Worm (Caenorhabditis elegans) whole organism, L2 larva: Measurements from ENCODE around the gene pas-6.

Source experiments
- C34F6.9 ChIP-seq: fragments of 150-350 bp; optimal IDR thresholded peaks from 2 replicates; lab custom pipeline; 2014; ENCODE audit warnings: missing biosample characterization, missing genetic modification characterization
- F13H6.1 ChIP-seq: sonication (generic microtip); optimal IDR thresholded peaks from 2 replicates; lab custom pipeline; 2016; ENCODE audit warnings: missing genetic modification characterization, missing compliant biosample characterization
- alr-1 ChIP-seq: fragments of 150-350 bp; optimal IDR thresholded peaks from 2 replicates; lab custom pipeline; 2014; ENCODE audit warnings: missing biosample characterization, missing genetic modification characterization
- aly-2 ChIP-seq: fragments of 150-350 bp; optimal IDR thresholded peaks from 2 replicates; lab custom pipeline; 2014; ENCODE audit warnings: missing biosample characterization, missing genetic modification characterization
- ama-1 ChIP-seq: fragments of 150-350 bp; optimal IDR thresholded peaks from 2 replicates; lab custom pipeline; 2018; ENCODE audit warnings: inconsistent platforms
- blmp-1 ChIP-seq: sonication (generic microtip); optimal IDR thresholded peaks from 2 replicates; lab custom pipeline; 2017; ENCODE audit warnings: missing genetic modification characterization, mild to moderate bottlenecking, missing compliant biosample characterization, antibody characterized with exemption, moderate library complexity; ENCODE audit not compliant: insufficient read depth
- ceh-16 ChIP-seq: fragments of 150-350 bp; optimal IDR thresholded peaks from 2 replicates; lab custom pipeline; 2014; ENCODE audit warnings: missing biosample characterization, missing genetic modification characterization
- crh-2 ChIP-seq: sonication (generic microtip); optimal IDR thresholded peaks from 2 replicates; lab custom pipeline; 2017; ENCODE audit warnings: missing biosample characterization, missing genetic modification characterization
- dmd-4 ChIP-seq: sonication (generic microtip); optimal IDR thresholded peaks from 2 replicates; lab custom pipeline; 2017; ENCODE audit warnings: missing biosample characterization, missing genetic modification characterization
- egl-27 ChIP-seq: sonication (generic microtip); optimal IDR thresholded peaks from 3 replicates; lab custom pipeline; 2017; ENCODE audit warnings: missing biosample characterization, missing genetic modification reagents, missing genetic modification characterization
- elt-3 ChIP-seq: sonication (generic microtip); optimal IDR thresholded peaks from 2 replicates; lab custom pipeline; 2017; ENCODE audit warnings: missing biosample characterization, missing genetic modification characterization
- fos-1 ChIP-seq: fragments of 150-350 bp; optimal IDR thresholded peaks from 2 replicates; lab custom pipeline; 2014; ENCODE audit warnings: missing biosample characterization, missing genetic modification characterization
- gmeb-1 ChIP-seq: fragments of 150-350 bp; optimal IDR thresholded peaks from 2 replicates; lab custom pipeline; 2014; ENCODE audit warnings: missing biosample characterization, missing genetic modification characterization
- lin-11 ChIP-seq: fragments of 150-350 bp; sonication (generic microtip); optimal IDR thresholded peaks from 2 replicates; lab custom pipeline; 2014; ENCODE audit warnings: missing biosample characterization, missing genetic modification characterization, inconsistent platforms, mixed read lengths
- lin-13 ChIP-seq: fragments of 150-350 bp; optimal IDR thresholded peaks from 2 replicates; lab custom pipeline; 2014; ENCODE audit warnings: missing biosample characterization, missing genetic modification reagents, missing genetic modification characterization
- lin-39 ChIP-seq: fragments of 150-350 bp; optimal IDR thresholded peaks from 2 replicates; lab custom pipeline; 2014; ENCODE audit warnings: missing biosample characterization, missing genetic modification reagents, missing genetic modification characterization
- lsy-2 ChIP-seq, 2 experiments: fragments of 150-350 bp in 1 of 2; sonication (generic microtip) in 1 of 2; optimal IDR thresholded peaks; 2 replicates each; lab custom pipeline; 2014 to 2017; ENCODE audit warnings: missing biosample characterization in 2 of 2, missing genetic modification characterization in 2 of 2
- mbf-1 ChIP-seq: sonication (generic microtip); optimal IDR thresholded peaks from 2 replicates; lab custom pipeline; 2017; ENCODE audit warnings: missing biosample characterization, missing genetic modification characterization
- mdl-1 ChIP-seq, 2 experiments: fragments of 150-350 bp in 1 of 2; sonication (generic microtip) in 1 of 2; optimal IDR thresholded peaks; 2 replicates each; lab custom pipeline; 2017; ENCODE audit warnings: missing biosample characterization in 2 of 2, missing genetic modification characterization in 2 of 2
- nhr-10 ChIP-seq: sonication (generic microtip); optimal IDR thresholded peaks from 2 replicates; lab custom pipeline; 2017; ENCODE audit warnings: missing biosample characterization, missing genetic modification characterization
- nhr-11 ChIP-seq: fragments of 150-350 bp; optimal IDR thresholded peaks from 2 replicates; lab custom pipeline; 2014; ENCODE audit warnings: missing biosample characterization, missing genetic modification characterization
- nhr-12 ChIP-seq: fragments of 150-350 bp; optimal IDR thresholded peaks from 2 replicates; lab custom pipeline; 2014; ENCODE audit warnings: missing biosample characterization, missing genetic modification characterization
- nhr-129 ChIP-seq: fragments of 150-350 bp; optimal IDR thresholded peaks from 2 replicates; lab custom pipeline; 2014; ENCODE audit warnings: missing biosample characterization, missing genetic modification characterization
- nhr-23 ChIP-seq: fragments of 150-350 bp; optimal IDR thresholded peaks from 2 replicates; lab custom pipeline; 2014; ENCODE audit warnings: missing biosample characterization, missing genetic modification reagents, missing genetic modification characterization
- nhr-25 ChIP-seq: fragments of 150-350 bp; sonication (generic microtip); optimal IDR thresholded peaks from 3 replicates; lab custom pipeline; 2014; ENCODE audit warnings: missing biosample characterization, missing genetic modification characterization
- nhr-6 ChIP-seq: fragments of 150-350 bp; optimal IDR thresholded peaks from 2 replicates; lab custom pipeline; 2014; ENCODE audit warnings: missing biosample characterization, missing genetic modification characterization
- peb-1 ChIP-seq: fragments of 150-350 bp; optimal IDR thresholded peaks from 2 replicates; lab custom pipeline; 2014; ENCODE audit warnings: missing biosample characterization, missing genetic modification characterization
- sem-4 ChIP-seq: fragments of 150-350 bp; optimal IDR thresholded peaks from 2 replicates; lab custom pipeline; 2014; ENCODE audit warnings: missing biosample characterization, missing genetic modification reagents, missing genetic modification characterization
- skn-1 ChIP-seq: sonication (generic microtip); optimal IDR thresholded peaks from 2 replicates; lab custom pipeline; 2017; ENCODE audit warnings: missing biosample characterization, missing genetic modification characterization
- sma-9 ChIP-seq, 2 experiments: fragments of 150-350 bp in 1 of 2; sonication (generic microtip) in 1 of 2; optimal IDR thresholded peaks; 2 replicates each; lab custom pipeline; 2014 to 2016; ENCODE audit warnings: missing genetic modification characterization in 2 of 2, mild to moderate bottlenecking in 1 of 2, missing biosample characterization in 1 of 2, missing compliant biosample characterization in 1 of 2, missing genetic modification reagents in 1 of 2, moderate library complexity in 1 of 2
- snpc-4 ChIP-seq: fragments of 150-350 bp; optimal IDR thresholded peaks from 2 replicates; lab custom pipeline; 2014; ENCODE audit warnings: missing biosample characterization, missing genetic modification characterization
- unc-39 ChIP-seq: fragments of 150-350 bp; optimal IDR thresholded peaks from 2 replicates; lab custom pipeline; 2014; ENCODE audit warnings: missing biosample characterization, missing genetic modification characterization
- unc-55 ChIP-seq: fragments of 150-350 bp; sonication (generic microtip); optimal IDR thresholded peaks from 3 replicates; lab custom pipeline; 2014; ENCODE audit warnings: missing biosample characterization, missing genetic modification reagents, missing genetic modification characterization
- unc-62 ChIP-seq: fragments of 150-350 bp; optimal IDR thresholded peaks from 2 replicates; lab custom pipeline; 2014; ENCODE audit warnings: missing biosample characterization, missing genetic modification reagents, missing genetic modification characterization
- zag-1 ChIP-seq: fragments of 150-350 bp; optimal IDR thresholded peaks from 2 replicates; lab custom pipeline; 2014; ENCODE audit warnings: missing biosample characterization, missing genetic modification characterization
- ztf-11 ChIP-seq: sonication (generic microtip); optimal IDR thresholded peaks from 2 replicates; lab custom pipeline; 2017; ENCODE audit warnings: missing biosample characterization, missing genetic modification characterization
- ztf-4 ChIP-seq: fragments of 150-350 bp; optimal IDR thresholded peaks from 2 replicates; lab custom pipeline; 2014; ENCODE audit warnings: missing biosample characterization, missing genetic modification characterization

pas-6 gene

ce11 chrV:5548051-5548450 lies 36.1 kb downstream of the pas-6 start, which contains the start of gene ugt-48:
TSS of gene ugt-48 (minus strand) at chrV:5548062.
- peak; percentile 72 for TF ChIP-seq skn-1 (tag; lab: Kevin White, UChicago)
- no peak for TF ChIP-seq aly-2 (tag; lab: Kevin White, UChicago)
- no peak for TF ChIP-seq nhr-10 (tag; lab: Kevin White, UChicago)
- TF ChIP-seq fos-1 (tag; lab: Kevin White, UChicago), result peak; percentile 51
- no peak for TF ChIP-seq sma-9 (GFP tag; optimal IDR thresholded peaks at IDR 0.05; lab: Kevin White, UChicago)
- TF ChIP-seq sma-9 (tag; optimal IDR thresholded peaks at IDR 0.05; lab: Kevin White, UChicago), result no peak
- TF ChIP-seq nhr-6 (tag; lab: Kevin White, UChicago), result no peak
- TF ChIP-seq ama-1 (lab: Kevin White, UChicago), result no peak
- TF ChIP-seq, all 48 proteins: peak for 2

- TF ChIP-seq unc-39 (tag; lab: Kevin White, UChicago) (no peak), nhr-12 (tag; lab: Kevin White, UChicago) (no peak), alr-1 (tag; lab: Kevin White, UChicago) (no peak), sem-4 (tag; lab: Kevin White, UChicago) (no peak), lin-39 (tag; lab: Kevin White, UChicago) (no peak), unc-55 (GFP tag; lab: Kevin White, UChicago) (no peak), lsy-2 (tag; optimal IDR thresholded peaks at IDR 0.05; lab: Kevin White, UChicago) (no peak), nhr-25 (tag; lab: Kevin White, UChicago) (no peak)
These were observed 45.6 kb downstream of the pas-6 start, which contains the start of gene cft-1 for ce11 chrV:5538500-5538899. TSS of gene cft-1 (plus strand) at chrV:5538800.

- TF ChIP-seq mdl-1 (tag; optimal IDR thresholded peaks at IDR 0.05; lab: Kevin White, UChicago) (no peak), nhr-129 (peak; percentile 51), peb-1 (tag; lab: Kevin White, UChicago) (no peak), crh-2 (tag; lab: Kevin White, UChicago) (no peak), ztf-4 (no peak), lin-13 (GFP tag; lab: Kevin White, UChicago) (no peak), ama-1 (lab: Kevin White, UChicago) (no peak), F13H6.1 (tag; lab: Kevin White, UChicago) (no peak), dmd-4 (tag; lab: Kevin White, UChicago) (no peak), C34F6.9 (peak; percentile 43), gmeb-1 (tag; lab: Kevin White, UChicago) (no peak), nhr-11 (tag; lab: Kevin White, UChicago) (no peak)
These were observed 47.8 kb downstream of the pas-6 start, which contains the start of the genes cox-16 and syp-2 for ce11 chrV:5536240-5536811. TSS of gene cox-16 (minus strand) at chrV:5536243. TSS of gene syp-2 (plus strand) at chrV:5536487.

ce11 chrV:5535774-5536173 lies 48.4 kb downstream of the pas-6 start, which contains the start of gene C24G6.8:
TSS of gene C24G6.8 (minus strand) at chrV:5535874.
- TF ChIP-seq elt-3 (tag; lab: Kevin White, UChicago) (no peak), sma-9 (GFP tag; optimal IDR thresholded peaks at IDR 0.05; lab: Kevin White, UChicago) (no peak), sma-9 (tag; optimal IDR thresholded peaks at IDR 0.05; lab: Kevin White, UChicago) (no peak), nhr-11 (tag; lab: Kevin White, UChicago) (no peak), nhr-6 (tag; lab: Kevin White, UChicago) (no peak), lsy-2 (tag; optimal IDR thresholded peaks at IDR 0.05; lab: Kevin White, UChicago) (no peak), nhr-12 (tag; lab: Kevin White, UChicago) (no peak), fos-1 (tag; lab: Kevin White, UChicago) (no peak), gmeb-1 (tag; lab: Kevin White, UChicago) (no peak), egl-27 (no peak), ztf-11 (tag; lab: Kevin White, UChicago) (no peak), alr-1 (tag; lab: Kevin White, UChicago) (no peak), nhr-23 (tag; lab: Kevin White, UChicago) (no peak), zag-1 (no peak), unc-55 (GFP tag; lab: Kevin White, UChicago) (no peak), blmp-1 (tag; lab: Kevin White, UChicago) (no peak), sem-4 (tag; lab: Kevin White, UChicago) (no peak)

ce11 chrV:5533755-5534154 lies 50.4 kb downstream of the pas-6 start, which contains the start of gene grl-1:
TSS of gene grl-1 (minus strand) at chrV:5533855.
- no peak for TF ChIP-seq unc-62
- no peak for TF ChIP-seq lin-11 (tag; lab: Kevin White, UChicago)
- TF ChIP-seq nhr-10 (tag; lab: Kevin White, UChicago), result no peak
- TF ChIP-seq nhr-11 (tag; lab: Kevin White, UChicago), result no peak
- no peak for TF ChIP-seq lin-39 (tag; lab: Kevin White, UChicago)
- TF ChIP-seq egl-27, result no peak
- no peak for TF ChIP-seq snpc-4 (tag; lab: Kevin White, UChicago)
- no peak for TF ChIP-seq nhr-6 (tag; lab: Kevin White, UChicago)
- no peak for TF ChIP-seq blmp-1 (tag; lab: Kevin White, UChicago)
- no peak for TF ChIP-seq mbf-1 (tag; lab: Kevin White, UChicago)
- TF ChIP-seq F13H6.1 (tag; lab: Kevin White, UChicago), result no peak
- no peak for TF ChIP-seq ceh-16 (tag; lab: Kevin White, UChicago)
- TF ChIP-seq ztf-4, result no peak
- no peak for TF ChIP-seq nhr-25 (tag; lab: Kevin White, UChicago)
- TF ChIP-seq zag-1, result no peak
